Worm (Caenorhabditis elegans): ENCODE measurements around the gene K07B1.4.

Gene K07B1.4

DNA sequence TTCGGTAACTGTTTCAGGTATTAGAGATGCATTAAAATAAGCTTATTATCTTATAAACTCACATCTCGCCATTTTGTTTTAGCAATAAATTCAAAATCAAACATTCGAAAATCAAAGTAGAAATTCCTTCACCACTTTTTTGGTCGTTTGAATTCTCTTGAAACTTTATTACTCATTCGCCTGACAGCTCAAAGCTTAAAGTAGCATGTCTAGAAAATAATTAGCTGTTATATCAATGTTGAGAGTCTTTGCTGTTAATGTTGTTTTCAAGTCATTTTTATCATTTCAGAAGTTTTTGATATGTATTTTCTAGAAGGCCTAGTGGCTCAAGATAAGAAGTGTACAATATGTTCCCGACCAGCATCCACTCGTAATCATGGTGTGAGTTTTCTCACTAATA lies 25.7 kb upstream of the K07B1.4 start, which contains the start of gene nhr-39:
nhr-39 (plus strand) TSS at position 301 of the 400 bp plus-strand sequence.
- TF ChIP-seq hlh-12 (tag; optimal IDR thresholded peaks at IDR 0.05): no peak

DNA sequence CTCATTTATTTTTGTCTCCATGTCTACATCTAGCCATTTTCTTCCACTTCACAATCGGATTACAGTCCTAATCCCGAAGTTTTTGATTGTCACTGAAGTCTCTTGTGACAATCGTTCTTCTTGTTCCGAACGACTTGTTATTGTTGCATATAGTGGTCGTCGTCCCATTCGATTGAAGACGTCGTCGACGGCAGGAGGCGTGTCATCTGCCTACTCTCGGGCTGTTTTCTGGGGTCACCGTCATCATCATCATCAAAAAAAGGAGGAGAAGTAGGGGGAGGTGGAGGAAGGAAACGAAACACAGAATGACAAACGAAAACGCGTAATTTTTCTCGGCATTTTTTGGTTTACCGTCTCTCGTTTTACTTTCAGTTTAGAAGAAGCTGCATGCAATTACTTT lies 23.7 kb upstream of the K07B1.4 start, which contains the start of gene F44A2.3:
F44A2.3 (plus strand) TSS at position 301 of the 400 bp plus-strand sequence.
- TF ChIP-seq ceh-100 (GFP tag; IDR thresholded peaks at IDR 0.05) (no peak), B0019.2 (GFP tag; conservative IDR thresholded peaks at IDR 0.05) (no peak), nhr-179 (tag; optimal IDR thresholded peaks at IDR 0.05) (no peak), D2030.7 (GFP tag; IDR thresholded peaks at IDR 0.05) (no peak)

- TF ChIP-seq chd-7 (tag; optimal IDR thresholded peaks at IDR 0.05): no peak
- no peak for TF ChIP-seq rpc-1 (optimal IDR thresholded peaks at IDR 0.05)
- no peak for TF ChIP-seq rpc-1 (tag; optimal IDR thresholded peaks at IDR 0.05)
- 0 out of 2 replicates have a peak, but pooled peaks have one; percentile 3 for TF ChIP-seq madf-3 (GFP tag; IDR thresholded peaks at IDR 0.05)
These were observed 16.4 kb upstream of the K07B1.4 start for ce11 chrV:9312377-9312776.

DNA sequence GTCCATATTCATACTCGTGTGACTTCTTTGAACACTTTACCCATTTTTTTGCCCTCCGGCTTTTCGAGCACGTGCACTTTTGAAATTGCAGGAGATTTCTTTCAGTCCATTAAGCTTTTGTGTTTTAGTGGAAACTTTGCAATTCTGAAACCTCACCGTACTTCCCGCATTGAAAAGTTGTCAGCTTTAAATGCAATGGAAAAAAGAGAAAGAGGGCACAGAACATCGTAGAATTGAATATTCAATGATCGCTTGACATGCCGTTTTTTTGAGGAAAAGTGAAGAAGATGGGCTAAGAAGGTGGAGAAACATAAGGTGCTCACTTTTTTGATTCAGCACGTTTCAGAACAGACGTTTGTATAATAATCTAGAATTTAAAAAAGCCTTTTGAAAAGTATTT lies 14.4 kb upstream of the K07B1.4 start:
- TF ChIP-seq madf-6 (GFP tag; IDR thresholded peaks at IDR 0.05) (no peak), C17E4.6 (GFP tag; IDR thresholded peaks at IDR 0.05) (no peak), Y53G8AR.9 (GFP tag; conservative IDR thresholded peaks at IDR 0.05) (no peak), ccch-3 (GFP tag; optimal IDR thresholded peaks at IDR 0.05) (no peak), nfyb-1 (GFP tag; IDR thresholded peaks at IDR 0.05) (no peak), repo-1 (tag; optimal IDR thresholded peaks at IDR 0.05) (no peak), Y95B8A.8 (GFP tag; IDR thresholded peaks at IDR 0.05) (no peak), ztf-22 (GFP tag; optimal IDR thresholded peaks at IDR 0.05) (no peak), madf-10 (tag; optimal IDR thresholded peaks at IDR 0.05) (no peak), zfh-2 (GFP tag; conservative IDR thresholded peaks at IDR 0.05) (no peak), ceh-27 (GFP tag; optimal IDR thresholded peaks at IDR 0.05) (no peak), bed-1 (GFP tag; IDR thresholded peaks at IDR 0.05) (no peak), cebp-2 (GFP tag; IDR thresholded peaks at IDR 0.05) (no peak), nhr-27 (tag; optimal IDR thresholded peaks at IDR 0.05) (no peak), xnd-1 (tag; optimal IDR thresholded peaks at IDR 0.05) (no peak), attf-5 (GFP tag; optimal IDR thresholded peaks at IDR 0.05) (no peak), ets-4 (GFP tag; optimal IDR thresholded peaks at IDR 0.05) (no peak), B0019.2 (GFP tag; conservative IDR thresholded peaks at IDR 0.05) (no peak), hsf-1 (GFP tag; IDR thresholded peaks at IDR 0.05) (no peak), dpff-1 (tag; optimal IDR thresholded peaks at IDR 0.05) (no peak)

DNA sequence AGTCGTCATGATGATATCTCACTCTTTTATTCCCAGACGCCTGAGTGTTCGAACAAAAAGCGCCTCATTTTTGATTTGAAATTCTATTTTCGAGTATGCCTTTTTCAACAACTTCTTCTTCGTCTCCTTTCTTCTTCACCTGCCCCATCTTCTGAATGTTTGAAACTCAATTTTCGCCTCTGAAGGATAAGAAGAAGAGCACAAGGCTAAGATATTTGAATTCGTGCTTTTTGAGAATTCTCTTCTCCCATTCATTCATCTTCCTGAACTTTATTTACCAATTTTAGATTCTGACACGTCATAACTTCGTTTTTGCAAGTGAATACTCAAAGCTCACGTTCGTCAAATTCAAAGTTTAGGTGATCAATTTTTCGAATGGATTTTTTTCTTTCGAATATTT lies 11.8 kb upstream of the K07B1.4 start:
- TF ChIP-seq ztf-22 (GFP tag; optimal IDR thresholded peaks at IDR 0.05) (no peak), fkh-3 (tag; optimal IDR thresholded peaks at IDR 0.05) (no peak), hmg-1.2 (GFP tag; IDR thresholded peaks at IDR 0.05) (no peak), F57A8.1 (GFP tag; optimal IDR thresholded peaks at IDR 0.05) (no peak), ztf-28 (GFP tag; IDR thresholded peaks at IDR 0.05) (no peak), nfya-2 (GFP tag; IDR thresholded peaks at IDR 0.05) (no peak), ztf-26 (tag; optimal IDR thresholded peaks at IDR 0.05) (no peak), tbp1 (GFP tag; optimal IDR thresholded peaks at IDR 0.05) (no peak), B0336.3 (GFP tag; IDR thresholded peaks at IDR 0.05) (no peak), D2030.7 (GFP tag; IDR thresholded peaks at IDR 0.05) (no peak), somi-1 (GFP tag; optimal IDR thresholded peaks at IDR 0.05) (no peak)

Data from whole organism, young adult.